Worm (Caenorhabditis elegans): ENCODE measurements around the gene tag-314.

ce11 chrV:10382142-10382541, 46.4 kb downstream of the tag-314 start, which contains the start of gene pqn-2:
- TF ChIP-seq klf-2 (GFP tag; conservative IDR thresholded peaks at IDR 0.05): no peak
- TF ChIP-seq T22C8.4 (GFP tag; IDR thresholded peaks at IDR 0.05): no peak
- TF ChIP-seq ref-1 (GFP tag; conservative IDR thresholded peaks at IDR 0.05): no peak
- no peak for TF ChIP-seq flt-1 (GFP tag; IDR thresholded peaks at IDR 0.05)

Measured in whole organism, midembryonic.